Fruit fly (Drosophila melanogaster) whole organism, wandering third instar larva: Measurements from ENCODE around the gene pzg.

Experiments
- CG32264 ChIP-seq: fragments of 200-800 bp; sonication (Bioruptor generic); optimal IDR thresholded peaks from 2 replicates; lab custom pipeline; 2016; ENCODE audit warnings: missing biosample characterization, missing genetic modification characterization
- Dfd ChIP-seq: fragments of >200 bp; optimal IDR thresholded peaks from 2 replicates; lab custom pipeline; 2017; ENCODE audit warnings: missing biosample characterization, missing genetic modification characterization
- HLH106 ChIP-seq: fragments of 200-800 bp; optimal IDR thresholded peaks from 3 replicates; lab custom pipeline; 2019; ENCODE audit warnings: missing biosample characterization, mild to moderate bottlenecking, missing genetic modification characterization, moderate library complexity
- Hnf4 ChIP-seq: fragments of 200-800 bp; sonication (Bioruptor generic); optimal IDR thresholded peaks from 2 replicates; lab custom pipeline; 2016; ENCODE audit warnings: missing biosample characterization, mild to moderate bottlenecking, missing genetic modification characterization
- Myc ChIP-seq: fragments of >200 bp; optimal IDR thresholded peaks from 2 replicates; lab custom pipeline; 2017
- OdsH ChIP-seq: fragments of 200-800 bp; sonication (Bioruptor generic); optimal IDR thresholded peaks from 2 replicates; lab custom pipeline; 2016; ENCODE audit warnings: missing biosample characterization, mild to moderate bottlenecking, missing genetic modification characterization
- Sp1 ChIP-seq: fragments of 200-800 bp; sonication (Bioruptor generic); optimal IDR thresholded peaks from 3 replicates; lab custom pipeline; 2019; ENCODE audit warnings: missing biosample characterization, mild to moderate bottlenecking, missing genetic modification characterization, moderate library complexity
- br ChIP-seq: fragments of 200-800 bp; sonication (Bioruptor generic); optimal IDR thresholded peaks from 2 replicates; lab custom pipeline; 2016; ENCODE audit warnings: missing biosample characterization, missing genetic modification characterization
- ey ChIP-seq: fragments of 200-800 bp; sonication (Bioruptor generic); optimal IDR thresholded peaks from 2 replicates; lab custom pipeline; 2016; ENCODE audit warnings: missing biosample characterization, missing genetic modification characterization
- foxo ChIP-seq, 2 experiments: fragments of 200-800 bp; sonication (Bioruptor generic); optimal IDR thresholded peaks; 2 replicates in 1 of 2; 3 replicates in 1 of 2; lab custom pipeline; 2016 to 2017; ENCODE audit warnings: missing biosample characterization in 2 of 2, missing genetic modification characterization in 2 of 2
- fru ChIP-seq: fragments of 200-800 bp; sonication (Bioruptor generic); optimal IDR thresholded peaks from 3 replicates; lab custom pipeline; 2016; ENCODE audit warnings: missing biosample characterization, mild to moderate bottlenecking, missing genetic modification characterization
- h ChIP-seq: fragments of 200-800 bp; sonication (Bioruptor generic); optimal IDR thresholded peaks from 3 replicates; lab custom pipeline; 2016; ENCODE audit warnings: missing biosample characterization, mild to moderate bottlenecking, missing genetic modification characterization
- jim ChIP-seq: fragments of 175-275, 200-325 bp; sonication (Bioruptor generic); optimal IDR thresholded peaks from 2 replicates; lab custom pipeline; 2016; ENCODE audit warnings: missing biosample characterization, mild to moderate bottlenecking, missing genetic modification characterization
- rgr ChIP-seq: fragments of 200-800 bp; sonication (Bioruptor generic); optimal IDR thresholded peaks from 3 replicates; lab custom pipeline; 2016; ENCODE audit warnings: missing biosample characterization, mild to moderate bottlenecking, missing genetic modification characterization

pzg gene

DNA sequence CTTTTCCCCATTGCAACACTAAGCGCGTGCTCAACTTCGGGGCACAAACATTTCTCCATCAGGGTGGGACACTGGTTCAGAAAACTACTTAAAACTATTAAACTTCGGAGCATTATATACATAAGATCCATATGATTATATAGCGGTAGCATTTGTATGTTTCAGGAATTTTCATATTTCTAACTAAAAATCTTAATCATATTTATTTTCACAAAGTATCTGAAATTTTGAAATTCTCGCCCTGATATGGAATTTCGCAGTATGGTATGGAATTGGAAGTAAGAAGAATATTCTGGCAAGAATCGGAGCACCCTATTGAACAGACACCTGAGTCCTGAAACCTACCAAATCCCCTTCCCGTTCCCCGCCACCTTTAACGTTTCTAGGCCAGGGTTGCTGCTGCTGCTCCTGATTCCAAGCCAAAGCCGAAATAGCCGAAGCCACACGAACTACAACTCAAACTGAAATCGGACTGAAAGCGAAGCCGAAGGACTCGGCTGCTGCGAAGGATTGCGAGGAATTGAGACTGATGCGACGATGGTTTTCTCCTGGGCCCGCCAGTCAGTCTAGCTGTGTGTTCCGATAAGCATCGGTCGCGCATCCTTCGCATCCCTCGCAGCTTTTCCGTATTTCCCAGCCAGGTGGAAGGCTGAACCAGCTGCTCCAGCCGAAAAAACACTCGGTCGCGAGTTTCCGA, 36.1 kb downstream of the pzg start:
- TF ChIP-seq fru (GFP tag; lab: Kevin White, UChicago) = peak; percentile 28
- no peak for TF ChIP-seq rgr (GFP tag; lab: Kevin White, UChicago)
- TF ChIP-seq Myc (lab: Kevin White, UChicago) = no peak
- TF ChIP-seq HLH106 = peak; percentile 28
- TF ChIP-seq br = peak; percentile 5
- peak; percentile 6 for TF ChIP-seq OdsH (GFP tag; lab: Kevin White, UChicago)
- peak in 1 of 2 experiments; percentile 25 for TF ChIP-seq foxo (GFP tag; optimal IDR thresholded peaks at IDR 0.05; lab: Kevin White, UChicago)
- TF ChIP-seq ey = peak; percentile 38

dm6 chr3L:21324724-21325123, 38.8 kb downstream of the pzg start:
- TF ChIP-seq CG32264 (GFP tag; lab: Kevin White, UChicago) (no peak), Sp1 (GFP tag; lab: Kevin White, UChicago) (no peak), Dfd (GFP tag; lab: Kevin White, UChicago) (no peak), h (GFP tag; lab: Kevin White, UChicago) (no peak), OdsH (GFP tag; lab: Kevin White, UChicago) (no peak), jim (GFP tag; lab: Kevin White, UChicago) (no peak), ey (no peak), br (no peak), Hnf4 (GFP tag; lab: Kevin White, UChicago) (no peak)

DNA sequence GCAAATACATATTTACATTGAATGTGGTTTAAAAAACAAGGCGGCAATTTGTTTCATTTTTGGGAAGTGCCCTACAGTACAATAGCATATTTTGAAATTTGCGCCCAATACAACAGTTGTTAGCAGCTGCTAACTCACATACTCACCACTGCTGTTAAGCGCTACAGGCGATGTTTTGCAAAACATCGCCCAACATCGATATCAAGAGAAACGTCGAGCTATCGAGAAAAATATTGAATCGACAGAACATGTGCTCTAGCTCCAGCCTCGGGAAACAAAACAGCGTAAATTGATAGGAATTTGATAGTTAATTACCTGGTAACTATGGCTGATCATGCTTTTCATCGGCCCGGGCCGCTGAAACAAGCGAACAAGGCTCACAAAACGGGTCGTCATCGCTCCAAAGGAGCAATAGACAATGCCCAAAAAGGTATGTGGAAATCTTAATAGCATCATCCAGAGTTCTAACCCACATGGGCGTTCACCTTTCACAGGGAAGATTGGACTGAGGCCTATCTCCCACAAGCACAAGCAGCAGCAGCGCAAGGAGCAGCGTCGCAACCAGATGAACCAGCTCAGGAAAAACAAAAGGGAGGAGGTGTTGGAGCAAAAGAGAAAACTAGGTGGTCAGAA, 49.2 kb downstream of the pzg start, which contains the start of gene Tsr1:
Gene Tsr1, plus strand, starts transcription at position 217 of the 633 bp plus-strand sequence.
- TF ChIP-seq jim (GFP tag; lab: Kevin White, UChicago) = no peak
- TF ChIP-seq Myc (lab: Kevin White, UChicago) = peak; percentile 84
